Worm (Caenorhabditis elegans) whole organism, mixed stage, embryonic: ENCODE results near the gene cysl-4.

Experiments
- M03D4.4 ChIP-seq: sonication (generic microtip); optimal IDR thresholded peaks from 2 replicates; lab custom pipeline; 2017; ENCODE audit warnings: mild to moderate bottlenecking, missing genetic modification characterization, missing compliant biosample characterization
- bed-3 ChIP-seq: fragments of 200-800 bp; sonication (Bioruptor generic); optimal IDR thresholded peaks from 3 replicates; lab custom pipeline; 2018; ENCODE audit warnings: mild to moderate bottlenecking, missing genetic modification characterization, moderate library complexity, missing compliant biosample characterization
- ceh-39 ChIP-seq: fragments of 150-350 bp; optimal IDR thresholded peaks from 2 replicates; lab custom pipeline; 2014; ENCODE audit warnings: missing biosample characterization, missing genetic modification characterization
- ceh-83 ChIP-seq: fragments of 200-800 bp; sonication (Bioruptor generic); optimal IDR thresholded peaks from 2 replicates; lab custom pipeline; 2018; ENCODE audit warnings: mild to moderate bottlenecking, missing genetic modification characterization, missing compliant biosample characterization
- ces-1 ChIP-seq: fragments of 150-350 bp; optimal IDR thresholded peaks from 2 replicates; lab custom pipeline; 2014; ENCODE audit warnings: missing biosample characterization, missing genetic modification reagents, missing genetic modification characterization
- cnd-1 ChIP-seq: fragments of 200-800 bp; sonication (Bioruptor generic); optimal IDR thresholded peaks from 2 replicates; lab custom pipeline; 2018; ENCODE audit warnings: mild to moderate bottlenecking, missing genetic modification characterization, missing compliant biosample characterization
- drap-1 ChIP-seq: fragments of 200-800 bp; sonication (Bioruptor generic); optimal IDR thresholded peaks from 3 replicates; lab custom pipeline; 2018; ENCODE audit warnings: mild to moderate bottlenecking, missing genetic modification characterization, missing compliant biosample characterization
- elt-1 ChIP-seq: sonication (generic microtip); optimal IDR thresholded peaks from 2 replicates; lab custom pipeline; 2017; ENCODE audit warnings: missing genetic modification characterization, mild to moderate bottlenecking, missing compliant biosample characterization, antibody characterized with exemption, moderate library complexity, borderline replicate concordance; ENCODE audit not compliant: insufficient read depth
- elt-3 ChIP-seq: fragments of 150-350 bp; optimal IDR thresholded peaks from 2 replicates; lab custom pipeline; 2014; ENCODE audit warnings: missing biosample characterization, missing genetic modification characterization
- flh-1 ChIP-seq: fragments of 200-800 bp; sonication (Bioruptor generic); optimal IDR thresholded peaks from 2 replicates; lab custom pipeline; 2018; ENCODE audit warnings: mild to moderate bottlenecking, missing genetic modification characterization, moderate library complexity, missing compliant biosample characterization
- ham-2 ChIP-seq: fragments of 200-800 bp; sonication (Bioruptor generic); optimal IDR thresholded peaks from 2 replicates; lab custom pipeline; 2018; ENCODE audit warnings: mild to moderate bottlenecking, missing genetic modification characterization, missing compliant biosample characterization
- hlh-1 ChIP-seq: fragments of 150-350 bp; optimal IDR thresholded peaks from 2 replicates; lab custom pipeline; 2014; ENCODE audit warnings: missing biosample characterization, missing genetic modification reagents, missing genetic modification characterization
- lin-13 ChIP-seq: fragments of 150-350 bp; optimal IDR thresholded peaks from 2 replicates; lab custom pipeline; 2014; ENCODE audit warnings: missing biosample characterization, missing genetic modification characterization
- lin-32 ChIP-seq: fragments of 200-800 bp; sonication (Bioruptor generic); optimal IDR thresholded peaks from 2 replicates; lab custom pipeline; 2018; ENCODE audit warnings: mild to moderate bottlenecking, missing genetic modification characterization, missing compliant biosample characterization
- lsy-2 ChIP-seq: fragments of 150-350 bp; optimal IDR thresholded peaks from 2 replicates; lab custom pipeline; 2014; ENCODE audit warnings: missing biosample characterization, missing genetic modification characterization
- mep-1 ChIP-seq: fragments of 150-350 bp; optimal IDR thresholded peaks from 2 replicates; lab custom pipeline; 2017; ENCODE audit warnings: missing biosample characterization, missing genetic modification reagents, missing genetic modification characterization, inconsistent platforms
- mls-2 ChIP-seq: sonication (generic microtip); optimal IDR thresholded peaks from 2 replicates; lab custom pipeline; 2016; ENCODE audit warnings: mild to moderate bottlenecking, missing genetic modification characterization, moderate library complexity, missing compliant biosample characterization
- nhr-12 ChIP-seq: fragments of 150-350 bp; optimal IDR thresholded peaks from 2 replicates; lab custom pipeline; 2014; ENCODE audit warnings: missing biosample characterization, missing genetic modification characterization
- nhr-2 ChIP-seq: fragments of 150-350 bp; optimal IDR thresholded peaks from 2 replicates; lab custom pipeline; 2014; ENCODE audit warnings: missing biosample characterization, missing genetic modification characterization
- nhr-237 ChIP-seq: fragments of 150-350 bp; optimal IDR thresholded peaks from 2 replicates; lab custom pipeline; 2014; ENCODE audit warnings: missing biosample characterization, missing genetic modification characterization
- nhr-28 ChIP-seq: fragments of 150-350 bp; optimal IDR thresholded peaks from 2 replicates; lab custom pipeline; 2014; ENCODE audit warnings: missing biosample characterization, missing genetic modification characterization
- nhr-76 ChIP-seq: sonication (generic microtip); optimal IDR thresholded peaks from 2 replicates; lab custom pipeline; 2017; ENCODE audit warnings: missing biosample characterization, missing genetic modification characterization
- sem-2 ChIP-seq: fragments of 200-800 bp; sonication (Bioruptor generic); optimal IDR thresholded peaks from 2 replicates; lab custom pipeline; 2018; ENCODE audit warnings: mild to moderate bottlenecking, missing genetic modification characterization, missing compliant biosample characterization
- snpc-4 ChIP-seq: fragments of 150-350 bp; optimal IDR thresholded peaks from 2 replicates; lab custom pipeline; 2014; ENCODE audit warnings: missing biosample characterization, missing genetic modification characterization
- sptf-1 ChIP-seq: sonication (generic microtip); optimal IDR thresholded peaks from 2 replicates; lab custom pipeline; 2017; ENCODE audit warnings: mild to moderate bottlenecking, missing genetic modification characterization, moderate library complexity, missing compliant biosample characterization
- tbx-8 ChIP-seq: fragments of 200-800 bp; sonication (Bioruptor generic); optimal IDR thresholded peaks from 2 replicates; lab custom pipeline; 2018; ENCODE audit warnings: mild to moderate bottlenecking, missing genetic modification characterization, moderate library complexity, missing compliant biosample characterization
- unc-120 ChIP-seq: sonication (generic microtip); optimal IDR thresholded peaks from 2 replicates; lab custom pipeline; 2017; ENCODE audit warnings: missing genetic modification characterization, missing compliant biosample characterization; ENCODE audit not compliant: poor library complexity, severe bottlenecking
- unc-39 ChIP-seq: fragments of 150-350 bp; optimal IDR thresholded peaks from 2 replicates; lab custom pipeline; 2014; ENCODE audit warnings: missing biosample characterization, missing genetic modification characterization
- unc-62 ChIP-seq: fragments of 150-350 bp; optimal IDR thresholded peaks from 2 replicates; lab custom pipeline; 2014; ENCODE audit warnings: missing biosample characterization, missing genetic modification reagents, missing genetic modification characterization
- zip-8 ChIP-seq: fragments of 150-350 bp; optimal IDR thresholded peaks from 2 replicates; lab custom pipeline; 2014; ENCODE audit warnings: missing biosample characterization, missing genetic modification characterization

Gene cysl-4

ce11 chrV:1966962-1967361, 37.8 kb upstream of the cysl-4 start:
- TF ChIP-seq elt-1 (tag; lab: Kevin White, UChicago): no peak
- no peak for TF ChIP-seq lin-32 (GFP tag; lab: Kevin White, UChicago)
- no peak for TF ChIP-seq lsy-2 (tag; lab: Kevin White, UChicago)
- TF ChIP-seq flh-1 (GFP tag; lab: Kevin White, UChicago): no peak
- TF ChIP-seq lin-13 (tag; lab: Kevin White, UChicago): no peak
- TF ChIP-seq drap-1 (GFP tag; lab: Kevin White, UChicago): no peak
- TF ChIP-seq nhr-76: no peak
- TF ChIP-seq ceh-83 (GFP tag; lab: Kevin White, UChicago): no peak
- no peak for TF ChIP-seq unc-62 (GFP tag; lab: Kevin White, UChicago)
- TF ChIP-seq zip-8 (tag; lab: Kevin White, UChicago): no peak
- no peak for TF ChIP-seq cnd-1 (tag; lab: Kevin White, UChicago)

DNA sequence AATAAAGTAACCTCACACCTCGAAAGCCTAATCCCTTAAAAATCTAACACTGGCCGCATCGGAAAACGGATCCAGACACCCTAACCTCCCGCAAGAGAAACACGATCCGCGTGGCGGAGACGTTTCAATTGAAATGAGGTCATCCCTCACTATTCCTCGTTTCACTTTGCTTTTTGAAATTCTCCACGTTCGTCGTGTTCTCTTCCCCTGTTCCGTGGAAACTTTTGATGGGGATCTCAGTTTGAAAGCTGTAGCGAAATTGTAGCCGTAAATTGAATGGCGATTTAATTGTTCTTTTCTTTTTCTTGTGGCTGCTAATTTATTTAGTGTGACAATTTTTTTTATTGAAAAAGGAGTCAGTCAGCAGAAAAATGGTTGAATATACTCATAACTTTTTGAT, 36.0 kb upstream of the cysl-4 start:
- TF ChIP-seq ces-1 (GFP tag; lab: Kevin White, UChicago): no peak

- TF ChIP-seq unc-39 (tag; lab: Kevin White, UChicago) (no peak), zip-8 (tag; lab: Kevin White, UChicago) (no peak), nhr-237 (tag; lab: Kevin White, UChicago) (no peak), bed-3 (GFP tag; lab: Kevin White, UChicago) (no peak), flh-1 (GFP tag; lab: Kevin White, UChicago) (no peak), nhr-12 (tag; lab: Kevin White, UChicago) (no peak), M03D4.4 (tag; lab: Kevin White, UChicago) (no peak), lin-32 (GFP tag; lab: Kevin White, UChicago) (no peak), nhr-28 (no peak), drap-1 (GFP tag; lab: Kevin White, UChicago) (no peak), cnd-1 (tag; lab: Kevin White, UChicago) (no peak)
These were observed 35.5 kb upstream of the cysl-4 start, which contains the start of gene acs-3 for ce11 chrV:1969228-1969627. Gene acs-3 (plus strand): TSS chrV:1969528.

DNA sequence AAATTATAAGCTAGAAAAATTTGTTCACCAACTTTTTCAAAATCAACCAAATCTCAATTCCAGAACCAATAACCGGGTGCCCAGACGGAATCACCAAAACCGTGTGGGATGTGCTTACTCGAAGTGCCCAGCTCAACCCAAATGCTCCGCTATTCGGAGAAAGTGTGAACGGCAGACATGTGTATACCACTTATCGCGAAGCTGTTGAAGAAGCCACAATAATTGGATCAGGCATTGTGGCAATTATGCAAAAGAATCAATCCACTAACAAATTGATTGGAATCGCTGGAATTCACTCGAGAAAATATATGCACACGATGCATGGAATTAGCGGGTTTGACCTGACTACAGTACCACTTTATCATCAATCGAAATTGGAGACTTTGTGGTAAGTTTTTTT, 35.1 kb upstream of the cysl-4 start:
- TF ChIP-seq nhr-2 (tag; lab: Kevin White, UChicago): no peak
- no peak for TF ChIP-seq cnd-1 (tag; lab: Kevin White, UChicago)
- no peak for TF ChIP-seq hlh-1 (tag; lab: Kevin White, UChicago)
- TF ChIP-seq M03D4.4 (tag; lab: Kevin White, UChicago): no peak
- no peak for TF ChIP-seq snpc-4 (tag; lab: Kevin White, UChicago)
- TF ChIP-seq sem-2 (GFP tag; lab: Kevin White, UChicago): no peak
- TF ChIP-seq ces-1 (GFP tag; lab: Kevin White, UChicago): no peak
- TF ChIP-seq ceh-39 (tag; lab: Kevin White, UChicago): no peak
- no peak for TF ChIP-seq drap-1 (GFP tag; lab: Kevin White, UChicago)
- TF ChIP-seq sptf-1 (tag; lab: Kevin White, UChicago): no peak
- no peak for TF ChIP-seq unc-120 (tag; lab: Kevin White, UChicago)
- TF ChIP-seq elt-3 (tag; lab: Kevin White, UChicago): no peak
- no peak for TF ChIP-seq lsy-2 (tag; lab: Kevin White, UChicago)
- no peak for TF ChIP-seq ham-2
- TF ChIP-seq nhr-237 (tag; lab: Kevin White, UChicago): no peak

DNA sequence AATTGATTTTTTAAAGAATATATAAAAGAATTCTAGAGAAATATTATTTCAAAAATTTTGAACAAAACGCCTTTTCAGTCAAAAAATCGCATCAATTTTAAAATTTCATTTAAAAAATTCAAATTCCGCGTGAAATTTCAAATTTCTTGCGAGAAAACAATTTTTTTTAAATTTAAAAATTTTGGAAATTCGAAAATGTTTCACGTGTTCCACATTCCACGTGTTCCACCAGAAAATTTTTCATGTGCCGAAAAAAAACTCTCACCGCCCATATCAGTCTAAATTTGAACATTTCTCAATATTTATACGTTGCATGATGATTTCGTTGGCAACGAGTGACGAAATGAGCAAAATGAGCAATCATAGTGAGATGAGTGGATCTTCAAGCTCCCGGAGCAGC, 29.7 kb upstream of the cysl-4 start, which contains the start of gene fbxa-201:
fbxa-201 (plus strand) TSS at position 301 of the 400 bp plus-strand sequence.
- no peak for TF ChIP-seq lsy-2 (tag; lab: Kevin White, UChicago)
- TF ChIP-seq mls-2: no peak
- TF ChIP-seq nhr-12 (tag; lab: Kevin White, UChicago): no peak
- no peak for TF ChIP-seq unc-39 (tag; lab: Kevin White, UChicago)
- TF ChIP-seq mep-1 (tag; lab: Kevin White, UChicago): no peak
- no peak for TF ChIP-seq tbx-8 (GFP tag; lab: Kevin White, UChicago)
- TF ChIP-seq hlh-1 (tag; lab: Kevin White, UChicago): no peak
